Worm (Caenorhabditis elegans): ENCODE data around the gene trcs-2.

trcs-2 gene

DNA sequence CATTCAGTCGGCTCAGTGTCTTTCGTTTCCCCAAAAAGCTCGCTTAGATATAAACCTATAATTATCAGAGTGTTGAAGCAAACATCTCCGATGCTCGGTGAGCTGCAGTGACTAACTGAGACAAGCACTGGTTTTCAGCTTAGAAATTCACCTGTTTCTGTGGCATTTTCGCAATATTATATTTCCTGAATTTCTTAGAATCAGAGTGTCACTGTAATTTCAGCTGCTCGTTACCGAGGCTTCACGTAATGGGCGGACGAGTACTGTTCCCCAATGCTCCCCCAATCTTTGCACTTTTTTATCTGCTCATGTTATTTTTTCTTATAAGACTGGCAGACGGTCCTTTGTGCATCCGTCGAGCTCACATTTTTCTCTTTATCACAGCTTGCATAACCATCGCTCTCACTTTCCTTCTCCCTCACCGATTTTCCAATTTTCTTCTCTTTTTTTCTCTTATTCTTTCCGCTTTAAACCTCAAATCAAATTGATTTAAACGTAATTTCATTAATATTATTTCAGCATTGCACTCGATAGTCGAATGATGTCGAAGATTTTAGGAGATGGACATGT lies at the start of gene trcs-2:
trcs-2 (plus strand) TSS at position 520 of the 570 bp plus-strand sequence.
- no peak for TF ChIP-seq unc-62 (GFP tag; optimal IDR thresholded peaks at IDR 0.05)

- no peak for TF ChIP-seq unc-62 (GFP tag; optimal IDR thresholded peaks at IDR 0.05)
Observed at ce11 chrII:8675369-8675768, 46.9 kb upstream of the trcs-2 start.

DNA sequence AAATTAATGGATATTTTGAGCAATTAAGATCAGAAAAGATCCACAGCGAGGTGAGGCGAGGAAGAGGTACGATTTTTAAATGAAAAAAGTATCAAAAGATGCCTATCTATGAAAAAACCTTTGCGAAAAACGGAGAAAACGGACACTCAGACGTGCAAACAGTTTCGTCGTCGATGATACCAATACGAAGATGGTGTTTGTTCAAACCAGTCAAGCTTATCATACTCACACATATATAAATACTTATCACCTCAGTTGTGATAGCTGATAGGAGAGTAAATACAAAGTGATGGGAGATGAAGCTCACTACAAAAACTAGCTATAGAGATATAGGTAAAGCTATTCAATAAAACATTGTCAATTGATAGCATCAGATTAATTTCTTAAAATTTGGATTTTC lies 42.5 kb upstream of the trcs-2 start:
- TF ChIP-seq unc-62 (GFP tag; optimal IDR thresholded peaks at IDR 0.05) = no peak

DNA sequence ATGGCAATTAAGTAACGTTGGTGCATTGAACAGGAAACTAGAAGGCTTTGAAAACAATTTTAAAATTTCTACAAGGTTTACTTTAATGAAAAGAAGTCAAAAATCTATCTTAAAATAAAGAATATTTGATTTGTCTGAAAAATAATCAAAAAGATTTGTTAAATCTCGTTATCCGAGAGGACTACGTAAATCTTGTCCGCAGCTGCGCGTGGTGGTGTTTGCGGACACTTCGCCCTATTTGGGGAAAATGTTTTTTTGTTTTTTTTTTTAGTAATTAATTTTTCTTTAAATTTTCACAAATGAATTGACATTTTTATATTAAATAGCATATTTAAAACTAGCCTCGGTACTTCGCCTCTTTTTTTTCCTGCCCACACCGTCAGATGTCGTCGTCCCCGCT lies 38.3 kb upstream of the trcs-2 start:
- no peak for TF ChIP-seq unc-62 (GFP tag; optimal IDR thresholded peaks at IDR 0.05)

DNA sequence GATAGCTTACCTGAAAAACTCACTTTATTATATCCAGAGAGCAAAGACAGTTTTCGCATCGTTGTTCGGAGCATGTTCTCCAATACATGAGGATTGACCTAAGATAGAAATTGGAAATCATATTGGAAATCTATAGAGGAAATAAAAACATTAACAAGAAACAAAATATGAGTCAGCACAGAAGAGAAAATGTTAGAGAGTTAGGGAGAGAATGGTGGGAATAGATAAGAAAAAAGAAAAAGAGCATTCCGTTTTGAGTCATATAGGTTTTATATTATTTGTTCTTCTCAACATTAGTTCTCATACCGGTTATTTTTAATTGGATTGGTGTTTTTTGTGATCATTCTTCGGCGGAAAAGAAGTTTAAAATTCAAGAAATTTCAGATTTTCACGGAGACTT lies 37.5 kb upstream of the trcs-2 start, which contains the start of gene hgap-2:
hgap-2 (minus strand) TSS at position 101 of the 400 bp plus-strand sequence.
- no peak for TF ChIP-seq unc-62 (GFP tag; optimal IDR thresholded peaks at IDR 0.05)

DNA sequence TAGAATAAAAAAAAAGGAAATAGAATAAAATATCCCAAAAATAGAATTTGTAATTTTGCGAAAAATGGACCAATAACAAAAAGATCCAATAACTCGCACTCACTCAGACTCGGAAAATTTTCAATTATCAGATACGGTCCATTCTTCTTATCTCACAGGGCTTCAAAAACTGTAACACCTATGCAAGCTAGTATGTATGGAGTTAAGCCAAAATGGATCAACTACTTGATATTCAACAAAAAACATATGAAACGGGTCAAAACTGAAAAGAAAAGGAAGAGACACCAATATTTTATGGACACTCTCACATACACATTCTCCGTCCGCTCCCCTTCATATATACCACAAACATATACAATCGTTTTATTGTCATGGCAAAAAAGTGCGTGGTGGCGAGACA lies 36.7 kb upstream of the trcs-2 start, which contains the start of gene C34C6.9:
C34C6.9 (plus strand) TSS at position 301 of the 400 bp plus-strand sequence.
- no peak for TF ChIP-seq unc-62 (GFP tag; optimal IDR thresholded peaks at IDR 0.05)

DNA sequence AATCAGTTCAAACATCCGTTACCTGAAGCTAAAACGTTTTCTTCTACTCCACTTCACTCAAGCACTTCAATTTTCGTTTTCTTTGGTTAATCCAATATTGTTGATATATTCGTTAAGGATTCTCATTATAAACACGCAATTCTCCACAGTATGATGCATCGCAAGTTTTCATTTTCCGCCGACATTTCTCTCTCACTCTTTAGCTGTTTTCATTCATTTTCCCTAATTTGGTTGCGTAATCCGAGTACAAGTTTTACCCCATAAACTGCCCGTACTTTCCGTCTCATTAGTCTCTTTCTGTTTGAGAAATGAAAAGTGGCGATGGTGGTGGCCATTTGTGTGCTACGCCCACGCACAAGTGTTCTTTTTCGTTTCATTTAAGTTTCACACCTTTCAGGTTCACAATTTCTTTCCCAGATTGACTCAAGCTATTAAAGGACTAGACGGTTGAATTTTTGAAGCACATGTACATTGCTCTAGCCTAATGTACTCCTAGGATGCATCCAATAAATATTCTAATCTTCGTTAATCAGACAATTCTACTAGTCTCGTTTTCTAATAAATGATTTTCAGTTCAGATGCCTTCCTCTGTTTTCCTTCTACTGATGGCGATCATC lies 30.8 kb upstream of the trcs-2 start, which contains the start of gene C34C6.3:
C34C6.3 (plus strand) TSS at position 567 of the 617 bp plus-strand sequence.
- no peak for TF ChIP-seq unc-62 (GFP tag; optimal IDR thresholded peaks at IDR 0.05)

- no peak for TF ChIP-seq unc-62 (GFP tag; optimal IDR thresholded peaks at IDR 0.05)
Observed at ce11 chrII:8695783-8696182, 26.5 kb upstream of the trcs-2 start, which contains the start of gene C34C6.10. C34C6.10 (minus strand) TSS chrII:8695883.

- TF ChIP-seq unc-62 (GFP tag; optimal IDR thresholded peaks at IDR 0.05) = no peak
Observed at ce11 chrII:8698828-8699227, 23.4 kb upstream of the trcs-2 start, which contains the start of gene chdh-1. chdh-1 (minus strand) TSS chrII:8698928.

DNA sequence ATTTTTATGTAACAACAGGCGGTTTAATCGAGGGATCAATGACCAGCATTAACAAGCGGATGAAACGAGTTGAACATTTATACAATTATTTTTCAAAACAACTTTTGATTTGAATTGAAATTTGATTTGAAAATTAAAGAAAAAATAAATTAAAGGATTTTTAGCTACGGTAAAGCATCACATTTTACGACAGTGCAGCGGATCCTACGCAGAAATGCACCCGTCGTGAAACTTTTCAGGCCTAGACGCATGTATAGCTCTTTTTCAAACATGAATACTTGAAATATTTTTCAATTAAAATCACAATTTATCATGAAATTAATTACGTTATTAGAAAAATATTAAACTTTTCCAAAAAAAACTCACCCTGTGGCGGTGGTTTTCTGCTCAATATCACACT lies 21.2 kb upstream of the trcs-2 start:
- TF ChIP-seq unc-62 (GFP tag; optimal IDR thresholded peaks at IDR 0.05) = no peak

DNA sequence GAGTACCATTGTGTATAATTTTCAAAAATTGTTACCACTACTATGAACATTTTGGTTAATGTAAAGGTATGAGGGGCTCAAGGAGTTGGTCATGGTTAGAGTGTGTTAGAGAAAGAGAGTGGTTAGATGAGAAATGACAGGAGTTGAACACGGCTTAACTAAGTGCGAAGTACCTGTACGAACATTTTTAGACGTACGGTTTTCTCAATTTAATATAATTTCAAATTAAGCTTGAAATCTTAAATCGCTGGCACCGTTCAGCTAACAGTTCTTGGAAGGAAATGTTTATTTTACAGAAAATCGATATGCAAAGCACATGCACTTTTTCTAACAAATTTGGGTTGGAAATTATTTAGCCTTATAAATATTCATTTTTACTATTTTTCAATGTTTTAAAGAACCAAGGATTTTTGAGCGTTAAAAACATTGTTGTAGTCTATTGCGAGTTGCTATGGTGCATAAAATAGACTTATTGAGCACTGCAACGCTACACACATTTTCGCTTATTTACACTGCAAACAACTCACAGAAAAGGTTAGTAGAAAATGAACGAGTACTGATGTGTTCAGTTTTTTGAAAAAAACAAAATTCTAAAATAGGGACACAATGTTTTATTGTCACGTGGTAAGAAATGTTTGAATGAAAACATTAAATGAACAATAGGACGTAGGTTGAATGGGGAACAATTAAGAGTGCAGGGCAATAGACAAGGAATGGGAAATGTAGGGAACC lies 20.5 kb upstream of the trcs-2 start, which contains the start of gene sphk-1:
sphk-1 (minus strand) TSS at position 51 of the 732 bp plus-strand sequence.
- no peak for TF ChIP-seq unc-62 (GFP tag; optimal IDR thresholded peaks at IDR 0.05)

DNA sequence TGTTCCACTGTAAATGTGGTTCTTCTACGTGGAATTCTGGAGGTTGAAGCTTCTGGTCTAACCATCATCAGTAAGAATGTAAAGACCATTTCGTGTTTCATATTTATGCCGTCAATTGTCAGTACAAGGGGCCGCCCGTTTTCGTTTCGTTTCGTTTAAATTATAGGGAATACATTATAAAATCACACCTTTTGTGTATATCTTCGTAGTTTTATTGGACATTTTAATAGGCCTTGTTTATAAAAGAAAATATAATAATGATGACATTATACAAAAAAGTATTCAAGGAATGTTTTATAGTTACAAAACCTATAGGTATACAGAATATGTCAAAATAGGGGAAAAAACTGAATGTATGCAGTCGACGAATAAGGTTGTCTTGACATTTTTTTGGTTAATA lies 18.5 kb upstream of the trcs-2 start, which contains the start of gene ceh-7:
ceh-7 (minus strand) TSS at position 101 of the 400 bp plus-strand sequence.
- no peak for TF ChIP-seq unc-62 (GFP tag; optimal IDR thresholded peaks at IDR 0.05)

DNA sequence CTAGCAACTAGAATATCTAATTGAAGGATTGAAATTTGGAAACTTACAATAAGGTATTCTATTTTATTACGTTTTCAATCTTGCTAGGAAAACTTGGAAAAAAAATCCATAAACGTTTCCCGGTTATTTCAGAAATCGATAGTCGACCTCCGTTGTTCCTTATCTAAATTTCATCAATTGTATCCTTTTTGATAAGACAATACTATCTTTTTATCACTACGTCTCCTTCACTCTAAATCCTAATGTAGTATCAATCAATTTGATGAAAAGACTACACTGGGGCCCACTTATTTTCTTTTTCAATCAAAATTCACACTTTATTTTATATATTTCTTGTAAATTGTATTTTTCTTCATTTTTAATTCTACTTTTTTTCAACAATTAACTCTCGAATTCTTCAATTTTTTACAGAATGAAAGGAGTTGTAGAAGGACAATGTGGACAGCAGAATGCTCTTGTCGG lies 17.8 kb upstream of the trcs-2 start, which contains the start of gene prx-5:
prx-5 (plus strand) TSS at position 412 of the 462 bp plus-strand sequence.
- TF ChIP-seq unc-62 (GFP tag; optimal IDR thresholded peaks at IDR 0.05) = no peak

DNA sequence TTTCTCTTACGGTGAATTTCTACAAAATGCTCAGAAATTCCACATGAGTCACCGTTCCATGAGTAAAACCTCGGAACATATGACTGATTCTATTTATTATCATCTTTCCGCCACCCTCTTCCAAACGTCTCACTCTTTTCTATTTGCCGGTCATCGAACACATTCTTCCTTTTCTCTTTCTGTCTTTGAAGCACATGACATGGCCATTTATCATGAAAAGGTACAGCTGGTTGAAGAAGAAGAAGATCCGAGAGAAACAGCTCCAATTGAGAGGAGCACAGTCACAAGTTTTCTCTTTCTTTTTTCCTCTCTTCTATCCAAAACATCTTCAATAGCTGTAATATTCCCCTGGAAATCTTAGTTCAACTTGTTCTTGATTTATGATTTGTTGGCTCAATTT lies 15.2 kb upstream of the trcs-2 start, which contains the start of gene cup-16:
cup-16 (plus strand) TSS at position 132 of the 400 bp plus-strand sequence.
- no peak for TF ChIP-seq unc-62 (GFP tag; optimal IDR thresholded peaks at IDR 0.05)

DNA sequence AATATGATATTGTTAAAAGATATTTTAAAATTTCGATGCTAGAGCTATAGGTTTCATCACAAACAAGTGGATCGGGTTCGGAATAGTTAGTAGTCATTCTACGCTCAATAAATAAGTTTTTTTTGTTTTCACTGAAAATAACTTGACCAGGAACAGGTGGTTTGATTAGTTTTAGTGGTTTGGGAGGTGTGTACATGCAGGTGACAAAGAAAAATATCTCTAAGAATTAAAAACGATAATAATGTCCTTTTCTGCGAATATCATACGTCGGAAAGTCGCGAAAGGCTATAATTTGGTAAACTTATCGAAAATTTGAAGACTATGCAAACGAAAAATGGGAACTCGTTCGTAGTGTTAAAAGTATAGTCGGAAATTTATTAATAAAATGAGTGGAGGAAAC lies 12.0 kb upstream of the trcs-2 start, which contains the start of gene srg-15:
srg-15 (minus strand) TSS at position 101 of the 400 bp plus-strand sequence.
- no peak for TF ChIP-seq unc-62 (GFP tag; optimal IDR thresholded peaks at IDR 0.05)

ce11 chrII:8714913-8715447 lies 7.3 kb upstream of the trcs-2 start, which contains the start of the genes rab-21 and T01B7.13:
rab-21 (minus strand) TSS chrII:8715013.
T01B7.13 (plus strand) TSS chrII:8715397.
- TF ChIP-seq unc-62 (GFP tag; optimal IDR thresholded peaks at IDR 0.05) = no peak

All from whole organism, dauer.